Worm (Caenorhabditis elegans) whole organism, late embryonic: ENCODE measurements around the gene C30F2.2.

Experiments
- C08G9.2 ChIP-seq: sonication (generic microtip); optimal IDR thresholded peaks from 2 replicates; lab custom pipeline; 2016; ENCODE audit warnings: mild to moderate bottlenecking, missing genetic modification characterization, moderate library complexity, missing compliant biosample characterization
- T23F11.4 ChIP-seq: fragments of 200-800 bp; sonication (Bioruptor generic); optimal IDR thresholded peaks from 2 replicates; lab custom pipeline; 2018; ENCODE audit warnings: mild to moderate bottlenecking, missing genetic modification characterization, missing compliant biosample characterization
- ama-1 ChIP-seq: fragments of 150-350 bp; optimal IDR thresholded peaks from 2 replicates; lab custom pipeline; 2014
- ceh-14 ChIP-seq: sonication (generic microtip); optimal IDR thresholded peaks from 2 replicates; lab custom pipeline; 2016; ENCODE audit warnings: missing genotype, missing genetic modification characterization, missing compliant biosample characterization
- elt-2 ChIP-seq: sonication (generic microtip); optimal IDR thresholded peaks from 2 replicates; lab custom pipeline; 2016; ENCODE audit warnings: missing genetic modification reagents, missing genetic modification characterization, missing compliant biosample characterization
- fkh-10 ChIP-seq: fragments of 150-350 bp; optimal IDR thresholded peaks from 2 replicates; lab custom pipeline; 2014; ENCODE audit warnings: missing biosample characterization, missing genetic modification reagents, missing genetic modification characterization
- fkh-6 ChIP-seq: sonication (generic microtip); optimal IDR thresholded peaks from 2 replicates; lab custom pipeline; 2016; ENCODE audit warnings: missing genetic modification characterization, missing compliant biosample characterization
- hlh-15 ChIP-seq: sonication (generic microtip); optimal IDR thresholded peaks from 2 replicates; lab custom pipeline; 2016; ENCODE audit warnings: missing genetic modification characterization, missing compliant biosample characterization
- hlh-30 ChIP-seq: sonication (generic microtip); optimal IDR thresholded peaks from 2 replicates; lab custom pipeline; 2017; ENCODE audit warnings: antibody characterized with exemption, missing genetic modification characterization, missing compliant biosample characterization; ENCODE audit not compliant: insufficient read depth
- pha-4 ChIP-seq: fragments of 150-350 bp; optimal IDR thresholded peaks from 2 replicates; lab custom pipeline; 2018; ENCODE audit warnings: missing biosample characterization, missing genetic modification reagents, missing genetic modification characterization
- rnt-1 ChIP-seq: sonication (generic microtip); optimal IDR thresholded peaks from 2 replicates; lab custom pipeline; 2016; ENCODE audit warnings: missing genetic modification characterization, missing compliant biosample characterization
- tbx-2 ChIP-seq: sonication (generic microtip); optimal IDR thresholded peaks from 2 replicates; lab custom pipeline; 2016; ENCODE audit warnings: missing genetic modification characterization, missing compliant biosample characterization

- TF ChIP-seq C08G9.2 (tag; lab: Kevin White, UChicago) (no peak), tbx-2 (tag; lab: Kevin White, UChicago) (no peak), elt-2 (tag; lab: Kevin White, UChicago) (no peak), hlh-30 (tag; lab: Kevin White, UChicago) (no peak), rnt-1 (tag; lab: Kevin White, UChicago) (no peak), ama-1 (no peak), T23F11.4 (GFP tag; lab: Kevin White, UChicago) (no peak), pha-4 (no peak), ceh-14 (no peak), hlh-15 (tag; lab: Kevin White, UChicago) (no peak), fkh-10 (no peak), fkh-6 (no peak)
Observed at ce11 chrX:16117176-16117575, 32.2 kb upstream of the C30F2.2 start.
